Worm (Caenorhabditis elegans): ENCODE data around the gene F55G11.7.

DNA sequence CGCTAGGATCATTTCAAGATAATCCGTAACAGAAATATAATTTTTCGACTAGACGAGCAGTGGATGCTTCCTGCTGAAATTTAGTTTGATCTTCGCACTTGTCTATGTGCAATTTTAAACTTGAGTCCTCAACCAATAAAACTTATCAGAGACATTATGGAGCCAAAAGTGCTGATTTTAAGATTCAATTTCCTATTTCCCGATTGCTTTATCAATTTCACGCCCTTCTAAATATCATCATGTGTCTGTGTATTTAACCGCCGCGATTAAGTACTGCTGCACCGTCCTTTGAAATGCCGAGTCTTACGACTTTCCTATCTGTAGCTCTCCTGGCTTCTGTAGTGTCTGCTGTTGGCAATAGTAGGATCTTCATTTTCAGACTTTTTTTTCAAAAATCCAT, 39.2 kb upstream of the F55G11.7 start, which contains the start of gene C32H11.4:
- no peak for TF ChIP-seq gmeb-2 (tag; optimal IDR thresholded peaks at IDR 0.05)
- no peak for TF ChIP-seq nfya-1 (tag; optimal IDR thresholded peaks at IDR 0.05)
- no peak for TF ChIP-seq madf-2 (tag; optimal IDR thresholded peaks at IDR 0.05)
- no peak for TF ChIP-seq unc-42 (tag; optimal IDR thresholded peaks at IDR 0.05)
- no peak for TF ChIP-seq ceh-6 (GFP tag; optimal IDR thresholded peaks at IDR 0.05)
- no peak for TF ChIP-seq dmd-4 (tag; optimal IDR thresholded peaks at IDR 0.05; ENCODE audit: borderline replicate concordance)
- no peak for TF ChIP-seq hlh-8 (tag; optimal IDR thresholded peaks at IDR 0.05)
- no peak for TF ChIP-seq ceh-24 (tag; optimal IDR thresholded peaks at IDR 0.05)
- TF ChIP-seq nhr-11 (tag; optimal IDR thresholded peaks at IDR 0.05): no peak
- TF ChIP-seq ref-2 (tag; optimal IDR thresholded peaks at IDR 0.05): no peak
- TF ChIP-seq ceh-30 (tag; optimal IDR thresholded peaks at IDR 0.05): no peak

Measured in whole organism, late embryonic.